Fruit fly (Drosophila melanogaster): ENCODE measurements around the gene CG7131.

Gene CG7131

DNA sequence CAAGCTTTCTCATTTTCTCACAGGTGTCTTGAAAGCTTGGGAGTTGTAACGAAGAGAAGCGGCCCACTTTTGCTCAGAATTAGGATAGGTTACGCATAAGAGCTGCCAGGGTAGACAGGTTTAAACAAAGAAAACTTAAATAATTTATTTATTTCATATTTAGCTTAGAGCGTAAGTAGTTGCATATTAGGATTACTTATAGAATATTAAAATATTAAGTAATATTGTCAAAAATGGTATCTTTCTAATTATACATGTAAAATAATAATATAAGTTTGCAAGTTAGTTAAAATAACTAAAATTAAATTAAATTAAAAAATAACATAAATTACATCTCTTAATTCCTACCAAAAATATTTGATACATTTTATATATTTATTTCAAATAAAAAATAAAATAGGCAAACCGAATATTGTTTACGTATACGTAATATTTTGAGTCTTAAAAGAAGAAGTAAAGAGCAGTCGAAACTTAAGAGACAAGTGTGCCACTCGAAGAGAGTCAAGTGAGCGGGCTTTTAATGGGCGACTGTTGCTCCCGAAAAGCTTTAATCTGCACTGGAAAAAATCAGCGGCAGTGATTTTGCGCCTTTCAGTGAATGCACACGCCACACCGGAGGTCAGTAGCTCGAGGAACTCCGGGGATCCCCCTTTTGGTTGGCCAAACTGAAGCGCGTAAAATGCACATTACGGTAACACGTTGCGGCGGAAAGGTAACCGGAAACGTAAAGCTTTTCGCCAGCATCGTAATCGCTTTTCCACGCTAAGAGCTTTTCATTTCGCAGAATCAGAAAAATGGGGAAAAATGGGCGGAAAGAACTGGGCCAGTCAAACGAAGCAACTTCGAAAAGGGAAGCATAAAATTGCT lies 26.5 kb upstream of the CG7131 start (continued):
- TF ChIP-seq Opbp (GFP tag; IDR thresholded peaks at IDR 0.05; ENCODE audit: partially characterized antibody): no peak
- no peak for TF ChIP-seq CG11085 (GFP tag; IDR thresholded peaks at IDR 0.05)
- TF ChIP-seq Blimp-1 (GFP tag; optimal IDR thresholded peaks at IDR 0.05): no peak
- TF ChIP-seq slp2 (GFP tag; optimal IDR thresholded peaks at IDR 0.05): no peak
- no peak for TF ChIP-seq pzg (GFP tag; optimal IDR thresholded peaks at IDR 0.05)
- no peak for TF ChIP-seq CG2875 (GFP tag; optimal IDR thresholded peaks at IDR 0.05)
- no peak for TF ChIP-seq bcd (GFP tag; optimal IDR thresholded peaks at IDR 0.05)
- no peak for TF ChIP-seq CG5180 (GFP tag; optimal IDR thresholded peaks at IDR 0.05)
- peak; percentile 28 for TF ChIP-seq CG1603 (tag; optimal IDR thresholded peaks at IDR 0.05)
- no peak for TF ChIP-seq Bdp1 (GFP tag; optimal IDR thresholded peaks at IDR 0.05)
- peak; percentile 41; the same call in 1 of the 2 replicates for TF ChIP-seq H2.0 (GFP tag; IDR thresholded peaks at IDR 0.05)
- TF ChIP-seq CG7839 (tag; optimal IDR thresholded peaks at IDR 0.05): peak; percentile 36
- TF ChIP-seq Mrtf (GFP tag; IDR thresholded peaks at IDR 0.05): 0 out of 3 replicates have a peak, but pooled peaks have one; percentile 34
- TF ChIP-seq CG4617 (GFP tag; optimal IDR thresholded peaks at IDR 0.05; ENCODE audit: borderline replicate concordance): no peak
- TF ChIP-seq CG10543 (GFP tag; optimal IDR thresholded peaks at IDR 0.05): no peak
- TF ChIP-seq BEAF-32 (GFP tag; optimal IDR thresholded peaks at IDR 0.05): no peak
- no peak for TF ChIP-seq Hey (tag; optimal IDR thresholded peaks at IDR 0.05)
- TF ChIP-seq CG12219 (GFP tag; optimal IDR thresholded peaks at IDR 0.05): no peak
- TF ChIP-seq Fer2 (tag; optimal IDR thresholded peaks at IDR 0.05): no peak
- peak; percentile 70 for TF ChIP-seq Ada2b (GFP tag; IDR thresholded peaks at IDR 0.05)
- TF ChIP-seq CG13296 (GFP tag; optimal IDR thresholded peaks at IDR 0.05): no peak
- TF ChIP-seq Ets65A (GFP tag): peak; percentile 88
- no peak for TF ChIP-seq klu (GFP tag; IDR thresholded peaks at IDR 0.05)
- peak; percentile 74 for TF ChIP-seq CG9437 (GFP tag; optimal IDR thresholded peaks at IDR 0.05)
- peak; percentile 42; the same call in 1 of the 3 replicates for TF ChIP-seq row (GFP tag; IDR thresholded peaks at IDR 0.05)
- TF ChIP-seq CG1832 (GFP tag; optimal IDR thresholded peaks at IDR 0.05): no peak
- TF ChIP-seq CG2199 (GFP tag; IDR thresholded peaks at IDR 0.05): no peak
- no peak for TF ChIP-seq tup (GFP tag; optimal IDR thresholded peaks at IDR 0.05)
- TF ChIP-seq CG14050 (GFP tag; IDR thresholded peaks at IDR 0.05): no peak
- TF ChIP-seq Usf (GFP tag; optimal IDR thresholded peaks at IDR 0.05): no peak
- no peak for TF ChIP-seq Lhr (GFP tag; optimal IDR thresholded peaks at IDR 0.05)
- TF ChIP-seq D19A (tag; optimal IDR thresholded peaks at IDR 0.05): peak; percentile 28
- TF ChIP-seq Bgb (GFP tag; IDR thresholded peaks at IDR 0.05; ENCODE audit: partially characterized antibody): no peak
- TF ChIP-seq CG32767 (GFP tag; IDR thresholded peaks at IDR 0.05): no peak
- TF ChIP-seq ken (GFP tag; IDR thresholded peaks at IDR 0.05): peak; percentile 39; the same call in 1 of the 3 replicates
- no peak for TF ChIP-seq sna (GFP tag; IDR thresholded peaks at IDR 0.05; ENCODE audit: partially characterized antibody)
- TF ChIP-seq pros (GFP tag; optimal IDR thresholded peaks at IDR 0.05): no peak
- peak; percentile 4 for TF ChIP-seq CG11398 (GFP tag; optimal IDR thresholded peaks at IDR 0.05)
- no peak; the same call in 3 of the 4 replicates for TF ChIP-seq Gug (GFP tag; IDR thresholded peaks at IDR 0.05)
- no peak for TF ChIP-seq rib (GFP tag; IDR thresholded peaks at IDR 0.05)
- TF ChIP-seq CG8281 (tag; optimal IDR thresholded peaks at IDR 0.05): no peak
- TF ChIP-seq crc (GFP tag; optimal IDR thresholded peaks at IDR 0.05): no peak
- no peak for TF ChIP-seq btn (GFP tag; optimal IDR thresholded peaks at IDR 0.05)
- no peak for TF ChIP-seq cas (GFP tag; IDR thresholded peaks at IDR 0.05)
- no peak for TF ChIP-seq h (optimal IDR thresholded peaks at IDR 0.05)
- peak in 1 of 2 experiments; percentile 60 for TF ChIP-seq Hr51 (GFP tag; optimal IDR thresholded peaks at IDR 0.05)
- peak; percentile 6 for TF ChIP-seq CTCF (GFP tag; optimal IDR thresholded peaks at IDR 0.05)
- TF ChIP-seq CG10654 (GFP tag; optimal IDR thresholded peaks at IDR 0.05): no peak
- no peak for TF ChIP-seq fu2 (GFP tag; optimal IDR thresholded peaks at IDR 0.05)
- no peak for TF ChIP-seq dati (GFP tag; IDR thresholded peaks at IDR 0.05)

Data from whole organism, embryonic.